Worm (Caenorhabditis elegans): ENCODE data around the gene fbxa-176.

fbxa-176 gene

DNA sequence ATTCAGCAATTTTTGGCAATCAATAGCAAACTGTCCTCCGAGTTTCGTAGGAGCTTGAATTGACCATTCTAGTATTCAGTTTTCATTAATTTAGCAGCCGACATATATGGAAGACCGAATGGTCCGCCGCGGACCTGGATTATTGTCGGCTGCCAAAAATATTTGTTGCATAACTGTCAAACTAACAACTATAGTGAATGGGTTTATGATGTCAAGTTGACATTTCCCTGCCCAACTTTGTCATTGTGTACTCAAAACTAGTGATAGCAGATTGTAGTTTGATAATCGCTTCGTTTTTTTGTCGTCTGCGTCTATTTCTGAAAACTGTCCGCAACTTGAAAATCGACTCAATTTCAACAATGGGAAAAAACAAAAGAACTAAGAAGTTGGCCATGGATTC, at the start of gene fbxa-176:
Gene fbxa-176 (plus strand): TSS at position 314 of the 400 bp plus-strand sequence.
- no peak for TF ChIP-seq sox-2 (GFP tag; IDR thresholded peaks at IDR 0.05)
- TF ChIP-seq T23F11.4 (GFP tag; optimal IDR thresholded peaks at IDR 0.05) = no peak
- TF ChIP-seq ahr-1 (tag; optimal IDR thresholded peaks at IDR 0.05) = no peak
- TF ChIP-seq ceh-19 (GFP tag; optimal IDR thresholded peaks at IDR 0.05) = no peak
- TF ChIP-seq ceh-45 (GFP tag; IDR thresholded peaks at IDR 0.05) = no peak
- TF ChIP-seq rnt-1 (tag; optimal IDR thresholded peaks at IDR 0.05) = no peak
- TF ChIP-seq syd-9 (tag; optimal IDR thresholded peaks at IDR 0.05) = no peak
- no peak for TF ChIP-seq dve-1 (tag; optimal IDR thresholded peaks at IDR 0.05)
- TF ChIP-seq ztf-16 (tag; optimal IDR thresholded peaks at IDR 0.05) = no peak
- TF ChIP-seq pat-9 (tag; optimal IDR thresholded peaks at IDR 0.05) = no peak
- no peak for TF ChIP-seq hlh-8 (tag; optimal IDR thresholded peaks at IDR 0.05)
- TF ChIP-seq eyg-1 (tag; optimal IDR thresholded peaks at IDR 0.05) = no peak
- no peak for TF ChIP-seq hlh-13 (GFP tag; optimal IDR thresholded peaks at IDR 0.05)
- TF ChIP-seq ceh-14 (tag; optimal IDR thresholded peaks at IDR 0.05) = no peak

DNA sequence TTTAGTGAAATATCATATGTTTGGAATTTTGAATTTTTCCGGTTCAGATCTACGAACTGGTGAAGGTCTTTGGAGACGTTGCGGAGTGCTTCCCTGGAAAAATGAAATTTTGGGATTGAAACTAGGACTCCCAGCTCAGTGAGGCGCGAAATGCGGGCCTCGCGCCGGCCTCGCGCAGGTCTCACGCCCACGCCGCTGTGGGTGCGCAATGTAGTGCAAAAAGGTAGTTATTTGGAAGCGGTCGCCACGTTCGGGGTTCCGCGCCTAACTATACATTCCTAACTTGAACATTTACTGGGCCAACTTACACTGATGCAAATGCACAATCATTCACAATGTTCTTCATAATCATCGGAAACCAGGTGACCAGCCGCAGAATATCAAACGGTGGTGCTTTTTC, 49.4 kb upstream of the fbxa-176 start:
- TF ChIP-seq hlh-13 (GFP tag; optimal IDR thresholded peaks at IDR 0.05) = no peak
- no peak for TF ChIP-seq sox-4 (tag; optimal IDR thresholded peaks at IDR 0.05)
- no peak for TF ChIP-seq ttx-3 (tag; optimal IDR thresholded peaks at IDR 0.05)
- no peak for TF ChIP-seq pros-1 (tag; optimal IDR thresholded peaks at IDR 0.05)
- no peak for TF ChIP-seq ceh-24 (tag; optimal IDR thresholded peaks at IDR 0.05)
- TF ChIP-seq sdc-2 (tag; optimal IDR thresholded peaks at IDR 0.05) = no peak
- TF ChIP-seq pat-9 (tag; optimal IDR thresholded peaks at IDR 0.05) = no peak
- TF ChIP-seq K02D7.2 (tag; optimal IDR thresholded peaks at IDR 0.05) = no peak
- TF ChIP-seq dve-1 (tag; optimal IDR thresholded peaks at IDR 0.05) = no peak
- TF ChIP-seq elt-4 (tag; optimal IDR thresholded peaks at IDR 0.05) = no peak
- no peak for TF ChIP-seq gmeb-2 (tag; optimal IDR thresholded peaks at IDR 0.05)
- TF ChIP-seq fax-1 (tag; optimal IDR thresholded peaks at IDR 0.05) = no peak
- TF ChIP-seq ceh-31 (tag; optimal IDR thresholded peaks at IDR 0.05) = no peak
- TF ChIP-seq ztf-16 (tag; optimal IDR thresholded peaks at IDR 0.05) = no peak
- TF ChIP-seq mec-3 (tag; optimal IDR thresholded peaks at IDR 0.05; ENCODE audit: borderline replicate concordance) = no peak
- TF ChIP-seq ceh-34 (tag; optimal IDR thresholded peaks at IDR 0.05) = no peak
- TF ChIP-seq ahr-1 (tag; optimal IDR thresholded peaks at IDR 0.05) = no peak
- no peak for TF ChIP-seq npax-4 (tag; optimal IDR thresholded peaks at IDR 0.05)

DNA sequence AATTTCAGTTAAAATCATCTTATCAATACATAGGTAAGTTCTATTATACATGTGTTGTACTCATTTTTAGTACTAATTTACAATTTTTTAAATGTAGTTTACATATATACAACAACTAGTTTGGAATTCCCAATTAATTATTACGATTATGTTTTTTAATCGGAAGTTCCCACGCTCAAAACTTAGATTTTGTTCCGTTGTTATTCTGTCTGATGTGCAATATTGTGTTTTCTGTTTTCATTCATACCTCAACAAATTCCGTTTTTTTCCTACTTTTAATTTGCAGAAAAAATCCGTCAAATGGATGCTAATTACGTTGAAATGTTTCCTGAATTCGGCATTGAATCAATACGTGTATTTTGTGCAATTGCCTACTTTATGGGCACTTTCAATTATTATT, 43.2 kb upstream of the fbxa-176 start, which contains the start of gene srw-31:
Gene srw-31 (plus strand): TSS at position 301 of the 400 bp plus-strand sequence.
- no peak for TF ChIP-seq K09A11.1 (tag; optimal IDR thresholded peaks at IDR 0.05; ENCODE audit: insufficient read depth)
- TF ChIP-seq eyg-1 (tag; optimal IDR thresholded peaks at IDR 0.05) = no peak
- TF ChIP-seq sox-4 (tag; optimal IDR thresholded peaks at IDR 0.05) = no peak
- TF ChIP-seq ets-4 (tag; optimal IDR thresholded peaks at IDR 0.05) = no peak
- TF ChIP-seq Y22D7AL.16 (tag; optimal IDR thresholded peaks at IDR 0.05) = no peak
- TF ChIP-seq ttx-3 (tag; optimal IDR thresholded peaks at IDR 0.05) = no peak
- no peak for TF ChIP-seq pha-4 (tag; optimal IDR thresholded peaks at IDR 0.05)
- TF ChIP-seq pat-9 (tag; optimal IDR thresholded peaks at IDR 0.05) = no peak
- TF ChIP-seq rnt-1 (tag; optimal IDR thresholded peaks at IDR 0.05) = no peak
- no peak for TF ChIP-seq ahr-1 (tag; optimal IDR thresholded peaks at IDR 0.05)
- TF ChIP-seq sox-2 (GFP tag; IDR thresholded peaks at IDR 0.05) = no peak
- no peak for TF ChIP-seq ceh-9 (tag; optimal IDR thresholded peaks at IDR 0.05)
- TF ChIP-seq unc-42 (tag; optimal IDR thresholded peaks at IDR 0.05) = no peak
- no peak for TF ChIP-seq ceh-30 (tag; optimal IDR thresholded peaks at IDR 0.05)
- TF ChIP-seq hlh-8 (tag; optimal IDR thresholded peaks at IDR 0.05) = no peak
- TF ChIP-seq tbx-2 (tag; optimal IDR thresholded peaks at IDR 0.05) = no peak
- TF ChIP-seq ceh-14 (tag; optimal IDR thresholded peaks at IDR 0.05) = no peak
- no peak for TF ChIP-seq nhr-232 (tag; optimal IDR thresholded peaks at IDR 0.05)
- no peak for TF ChIP-seq C38D4.7 (GFP tag; optimal IDR thresholded peaks at IDR 0.05)

DNA sequence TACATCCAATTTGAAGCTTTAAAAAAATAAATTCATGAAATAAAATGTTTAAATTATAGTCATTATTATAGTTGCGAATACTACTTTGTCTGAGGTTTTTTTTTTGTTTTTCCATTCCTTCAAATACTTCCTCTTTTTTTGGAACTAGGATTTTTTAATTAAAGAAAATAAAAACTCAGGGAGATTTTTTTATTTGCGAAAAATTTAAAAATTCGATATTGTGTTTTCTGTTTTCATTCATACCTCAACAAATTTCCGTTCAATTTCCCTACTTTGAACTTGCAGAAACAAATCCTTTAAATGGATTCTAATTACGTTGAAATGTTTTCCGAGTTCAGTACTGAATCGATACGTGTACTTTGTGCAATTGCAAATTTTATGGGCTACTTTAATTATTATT, 41.0 kb upstream of the fbxa-176 start, which contains the start of gene srw-32:
Gene srw-32 (plus strand): TSS at position 301 of the 400 bp plus-strand sequence.
- no peak for TF ChIP-seq ceh-18 (tag; optimal IDR thresholded peaks at IDR 0.05)
- no peak for TF ChIP-seq elt-2 (tag; optimal IDR thresholded peaks at IDR 0.05)
- TF ChIP-seq zip-5 (tag; optimal IDR thresholded peaks at IDR 0.05) = no peak
- TF ChIP-seq fax-1 (tag; optimal IDR thresholded peaks at IDR 0.05) = no peak
- TF ChIP-seq hlh-15 (tag; optimal IDR thresholded peaks at IDR 0.05) = no peak
- no peak for TF ChIP-seq hlh-6 (tag; optimal IDR thresholded peaks at IDR 0.05)
- TF ChIP-seq pqm-1 (tag; optimal IDR thresholded peaks at IDR 0.05) = no peak
- no peak for TF ChIP-seq sox-4 (tag; optimal IDR thresholded peaks at IDR 0.05)
- no peak for TF ChIP-seq unc-55 (GFP tag; optimal IDR thresholded peaks at IDR 0.05)
- no peak for TF ChIP-seq pag-3 (tag; optimal IDR thresholded peaks at IDR 0.05; ENCODE audit: borderline replicate concordance)

Measured in whole organism, late embryonic.